Fruit fly (Drosophila melanogaster) whole organism, embryonic: Measurements from ENCODE around the gene Pp1alpha-96A.

ENCODE experiments used
- Atf6 ChIP-seq: fragments of 200-800 bp; sonication (Bioruptor generic); IDR thresholded peaks from 2 replicates; pipeline ENCODE4 v1.3.6; 2022; ENCODE audit warnings: missing biosample characterization, missing genetic modification characterization
- CG11560 ChIP-seq: fragments of 200-800 bp; sonication (Bioruptor generic); IDR thresholded peaks from 3 replicates; pipeline ENCODE4 v1.3.6; 2022; ENCODE audit warnings: missing biosample characterization, missing genetic modification characterization
- CG12071 ChIP-seq: fragments of 200-800 bp; sonication (Bioruptor generic); optimal IDR thresholded peaks from 3 replicates; lab custom pipeline; 2018; ENCODE audit warnings: missing biosample characterization, mild to moderate bottlenecking, missing genetic modification characterization
- CG1233 ChIP-seq: fragments of 200-800 bp; sonication (Bioruptor generic); optimal IDR thresholded peaks from 4 replicates; lab custom pipeline; 2018; ENCODE audit warnings: missing biosample characterization, mild to moderate bottlenecking, missing genetic modification characterization
- CG12769 ChIP-seq: fragments of 200-800 bp; sonication (Bioruptor generic); optimal IDR thresholded peaks from 2 replicates; lab custom pipeline; 2019; ENCODE audit warnings: missing biosample characterization, mild to moderate bottlenecking, missing genetic modification characterization, moderate library complexity
- CG13296 ChIP-seq: fragments of 200-800 bp; sonication (Bioruptor generic); optimal IDR thresholded peaks from 3 replicates; lab custom pipeline; 2018; ENCODE audit warnings: missing biosample characterization, mild to moderate bottlenecking, missing genetic modification characterization
- CG13894 ChIP-seq: fragments of 200-800 bp; sonication (Bioruptor generic); optimal IDR thresholded peaks from 3 replicates; lab custom pipeline; 2018; ENCODE audit warnings: missing biosample characterization, mild to moderate bottlenecking, missing genetic modification characterization, moderate library complexity
- CG14965 ChIP-seq: fragments of 200-800 bp; sonication (Bioruptor generic); optimal IDR thresholded peaks from 2 replicates; lab custom pipeline; 2016; ENCODE audit warnings: missing biosample characterization, missing genetic modification characterization, borderline replicate concordance
- CG15601 ChIP-seq: fragments of 200-800 bp; sonication (Bioruptor generic); optimal IDR thresholded peaks from 3 replicates; lab custom pipeline; 2019; ENCODE audit warnings: missing biosample characterization, mild to moderate bottlenecking, missing genetic modification characterization, moderate library complexity
- CG2199 ChIP-seq: fragments of 200-800 bp; sonication (Bioruptor generic); IDR thresholded peaks from 3 replicates; pipeline ENCODE4 v1.3.6; 2022; ENCODE audit warnings: missing biosample characterization, missing genetic modification characterization
- CG3281 ChIP-seq: fragments of 200-800 bp; sonication (Bioruptor generic); optimal IDR thresholded peaks from 3 replicates; lab custom pipeline; 2017; ENCODE audit warnings: missing biosample characterization, mild to moderate bottlenecking, missing genetic modification characterization
- CG34376 ChIP-seq: fragments of 200-800 bp; sonication (Bioruptor generic); optimal IDR thresholded peaks from 2 replicates; lab custom pipeline; 2018; ENCODE audit warnings: missing biosample characterization, mild to moderate bottlenecking, missing genetic modification characterization
- CG6813 ChIP-seq: fragments of 200-800 bp; sonication (Bioruptor generic); optimal IDR thresholded peaks from 2 replicates; lab custom pipeline; 2017; ENCODE audit warnings: missing biosample characterization, missing genetic modification characterization, mild to moderate bottlenecking, moderate library complexity, missing genetic modification reagents
- CG7357 ChIP-seq: fragments of 200-800 bp; sonication (Bioruptor generic); IDR thresholded peaks from 3 replicates; pipeline ENCODE4 v1.3.6; 2022; ENCODE audit warnings: missing biosample characterization, missing genetic modification characterization
- CG7786 ChIP-seq: fragments of 200-800 bp; sonication (Bioruptor generic); optimal IDR thresholded peaks from 2 replicates; lab custom pipeline; 2016; ENCODE audit warnings: missing biosample characterization, missing genetic modification characterization
- CG7987 ChIP-seq: fragments of 200-800 bp; sonication (Bioruptor generic); optimal IDR thresholded peaks from 2 replicates; lab custom pipeline; 2018; ENCODE audit warnings: missing biosample characterization, mild to moderate bottlenecking, missing genetic modification characterization, moderate library complexity
- CG8281 ChIP-seq: fragments of 200-800 bp; sonication (Bioruptor generic); optimal IDR thresholded peaks from 2 replicates; lab custom pipeline; 2018; ENCODE audit warnings: missing biosample characterization, mild to moderate bottlenecking, missing genetic modification characterization, moderate library complexity
- CG8290 ChIP-seq, 3 experiments: fragments of 200-800 bp; sonication (Bioruptor generic); optimal IDR thresholded peaks; 2 replicates each; lab custom pipeline; 2016 to 2019; ENCODE audit warnings: missing biosample characterization in 3 of 3, missing genetic modification characterization in 3 of 3, mild to moderate bottlenecking in 2 of 3, moderate library complexity in 1 of 3
- D19B ChIP-seq: fragments of 200-800 bp; sonication (Bioruptor generic); optimal IDR thresholded peaks from 2 replicates; lab custom pipeline; 2017; ENCODE audit warnings: missing biosample characterization, mild to moderate bottlenecking, missing genetic modification characterization
- Dbx ChIP-seq: fragments of 200-800 bp; sonication (Bioruptor generic); IDR thresholded peaks from 3 replicates; pipeline ENCODE4 v1.3.6; 2022; ENCODE audit warnings: missing biosample characterization, missing genetic modification characterization
- Dll ChIP-seq: fragments of 200-800 bp; sonication (Bioruptor generic); IDR thresholded peaks from 4 replicates; pipeline ENCODE4 v1.3.6; 2022; ENCODE audit warnings: missing biosample characterization, missing genetic modification characterization; ENCODE audit not compliant: partially characterized antibody
- Eip74EF ChIP-seq, 2 experiments: fragments of 200-800 bp in 1 of 2; fragments of >200 bp in 1 of 2; sonication (Bioruptor generic) in 1 of 2; optimal IDR thresholded peaks; 2 replicates each; lab custom pipeline; 2017 to 2019; ENCODE audit warnings: missing biosample characterization in 2 of 2, missing genetic modification characterization in 2 of 2, mild to moderate bottlenecking in 1 of 2, moderate library complexity in 1 of 2
- Fer2 ChIP-seq: fragments of 200-800 bp; sonication (Bioruptor generic); optimal IDR thresholded peaks from 2 replicates; lab custom pipeline; 2018; ENCODE audit warnings: missing biosample characterization, mild to moderate bottlenecking, missing genetic modification characterization, moderate library complexity
- GATAe ChIP-seq: fragments of 200-800 bp; sonication (Bioruptor generic); conservative IDR thresholded peaks from 2 replicates; pipeline ENCODE4 v1.3.6; 2022; ENCODE audit warnings: missing biosample characterization, missing genetic modification characterization
- Hr39 ChIP-seq: fragments of >200 bp; optimal IDR thresholded peaks from 2 replicates; lab custom pipeline; 2017
- Med ChIP-seq: fragments of 200-800 bp; sonication (Bioruptor generic); peaks from one replicate; lab custom pipeline; 2016; ENCODE audit warnings: missing biosample characterization, missing genetic modification characterization, mild to moderate bottlenecking, inconsistent platforms, moderate library complexity
- Pdp1 ChIP-seq, 2 experiments: fragments of 200-800 bp; sonication (Bioruptor generic); optimal IDR thresholded peaks; 3 replicates each; lab custom pipeline; 2016; ENCODE audit warnings: missing biosample characterization in 2 of 2, missing genetic modification characterization in 2 of 2, mild to moderate bottlenecking in 1 of 2, moderate library complexity in 1 of 2
- Rfx ChIP-seq: fragments of 200-800 bp; sonication (Bioruptor generic); IDR thresholded peaks from 2 replicates; pipeline ENCODE4 v1.3.6; 2022; ENCODE audit warnings: missing biosample characterization, missing genetic modification characterization
- Stat92E ChIP-seq, 3 experiments: fragments of >200 bp in 2 of 3; fragments of 200-800 bp in 1 of 3; sonication (Bioruptor generic) in 1 of 3; optimal IDR thresholded peaks; 2 replicates each; lab custom pipeline; 2017 to 2019; ENCODE audit warnings: missing biosample characterization in 3 of 3, missing genetic modification characterization in 3 of 3, mild to moderate bottlenecking in 1 of 3, moderate library complexity in 1 of 3
- chinmo ChIP-seq: fragments of 200-800 bp; sonication (Bioruptor generic); IDR thresholded peaks from 4 replicates; pipeline ENCODE4 v1.3.6; 2022; ENCODE audit warnings: missing biosample characterization, missing genetic modification characterization; ENCODE audit not compliant: partially characterized antibody
- cwo ChIP-seq: fragments of 200-800 bp; sonication (Bioruptor generic); optimal IDR thresholded peaks from 3 replicates; lab custom pipeline; 2017; ENCODE audit warnings: missing biosample characterization, missing genetic modification characterization, mild to moderate bottlenecking, moderate library complexity, missing genetic modification reagents
- disco-r ChIP-seq: fragments of 200-800 bp; sonication (Bioruptor generic); optimal IDR thresholded peaks from 2 replicates; lab custom pipeline; 2016; ENCODE audit warnings: missing biosample characterization, missing genetic modification characterization
- dpn ChIP-seq, 2 experiments: fragments of 200-800 bp; sonication (Bioruptor generic); optimal IDR thresholded peaks; 3 replicates each; lab custom pipeline; 2016; ENCODE audit warnings: missing biosample characterization in 2 of 2, missing genetic modification characterization in 2 of 2
- ftz-f1 ChIP-seq: fragments of 200-800 bp; sonication (Bioruptor generic); optimal IDR thresholded peaks from 2 replicates; lab custom pipeline; 2016; ENCODE audit warnings: missing biosample characterization, missing genetic modification characterization
- grn ChIP-seq: fragments of 200-800 bp; sonication (Bioruptor generic); optimal IDR thresholded peaks from 3 replicates; lab custom pipeline; 2017; ENCODE audit warnings: missing biosample characterization, missing genetic modification characterization
- gro ChIP-seq: fragments of 200-800 bp; sonication (Bioruptor generic); optimal IDR thresholded peaks from 2 replicates; lab custom pipeline; 2016; ENCODE audit warnings: missing biosample characterization, missing genetic modification characterization
- gsb ChIP-seq: fragments of 200-800 bp; sonication (Bioruptor generic); IDR thresholded peaks from 2 replicates; pipeline ENCODE4 v1.3.6; 2022; ENCODE audit warnings: missing biosample characterization, missing genetic modification characterization
- knrl ChIP-seq: fragments of 200-800 bp; sonication (Bioruptor generic); IDR thresholded peaks from 3 replicates; pipeline ENCODE4 v1.3.6; 2022; ENCODE audit warnings: missing biosample characterization, missing genetic modification characterization; ENCODE audit not compliant: partially characterized antibody
- lab ChIP-seq: fragments of 200-800 bp; sonication (Bioruptor generic); optimal IDR thresholded peaks from 3 replicates; lab custom pipeline; 2017; ENCODE audit warnings: missing biosample characterization, missing genetic modification characterization, mild to moderate bottlenecking, moderate library complexity, missing genetic modification reagents
- mirr ChIP-seq: fragments of 200-800 bp; sonication (Bioruptor generic); optimal IDR thresholded peaks from 3 replicates; lab custom pipeline; 2018; ENCODE audit warnings: missing biosample characterization, mild to moderate bottlenecking, missing genetic modification characterization
- rib ChIP-seq: fragments of 200-800 bp; sonication (Bioruptor generic); IDR thresholded peaks from 2 replicates; pipeline ENCODE4 v1.3.6; 2022; ENCODE audit warnings: missing biosample characterization, missing genetic modification characterization
- sd ChIP-seq: fragments of 200-800 bp; sonication (Bioruptor generic); optimal IDR thresholded peaks from 3 replicates; lab custom pipeline; 2018; ENCODE audit warnings: missing biosample characterization, mild to moderate bottlenecking, missing genetic modification characterization, moderate library complexity
- stc ChIP-seq: fragments of 200-800 bp; sonication (Bioruptor generic); IDR thresholded peaks from 2 replicates; pipeline ENCODE4 v1.3.6; 2022; ENCODE audit warnings: missing biosample characterization, missing genetic modification characterization
- sug ChIP-seq: fragments of 200-800 bp; optimal IDR thresholded peaks from 2 replicates; lab custom pipeline; 2019; ENCODE audit warnings: missing biosample characterization, mild to moderate bottlenecking, missing genetic modification characterization, moderate library complexity
- tap ChIP-seq: fragments of 200-800 bp; optimal IDR thresholded peaks from 3 replicates; lab custom pipeline; 2019; ENCODE audit warnings: missing biosample characterization, mild to moderate bottlenecking, missing genetic modification characterization, moderate library complexity
- trh ChIP-seq: fragments of 200-800 bp; sonication (Bioruptor generic); optimal IDR thresholded peaks from 2 replicates; lab custom pipeline; 2016; ENCODE audit warnings: missing biosample characterization, missing genetic modification characterization
- ttk ChIP-seq: fragments of 200-800 bp; sonication (Bioruptor generic); IDR thresholded peaks from 2 replicates; pipeline ENCODE4 v2.1.2; 2022; ENCODE audit warnings: missing biosample characterization, missing genetic modification characterization
- wor ChIP-seq: fragments of 200-800 bp; sonication (Bioruptor generic); IDR thresholded peaks from 2 replicates; pipeline ENCODE4 v1.3.6; 2022; ENCODE audit warnings: missing biosample characterization, missing genetic modification characterization

The Pp1alpha-96A gene

dm6 chr3R:24564191-24564798 is 46.2 kb downstream of the Pp1alpha-96A start:
- TF ChIP-seq cwo (GFP tag; lab: Kevin White, UChicago) (peak; percentile 17), stc (GFP tag; lab: Robert Waterston, UW) (no peak), CG7786 (GFP tag; lab: Kevin White, UChicago) (no peak), CG15601 (tag; lab: Kevin White, UChicago) (no peak), Stat92E (GFP tag; optimal IDR thresholded peaks at IDR 0.05; lab: Kevin White, UChicago) (no peak), CG3281 (GFP tag; lab: Kevin White, UChicago) (peak; percentile 28), wor (no peak), mirr (GFP tag; lab: Kevin White, UChicago) (peak; percentile 92), Pdp1 (GFP tag; optimal IDR thresholded peaks at IDR 0.05; lab: Kevin White, UChicago) (peak in 1 of 2 experiments; percentile 77), CG2199 (no peak), Atf6 (GFP tag; lab: Robert Waterston, UW) (no peak), disco-r (GFP tag; lab: Kevin White, UChicago) (no peak), Hr39 (no peak), CG7357 (GFP tag; lab: Robert Waterston, UW) (no peak), dpn (GFP tag; optimal IDR thresholded peaks at IDR 0.05; lab: Kevin White, UChicago) (no peak), chinmo (GFP tag; lab: Robert Waterston, UW) (peak; percentile 68; the same call in 2 of the 4 replicates), Fer2 (no peak), D19B (peak; percentile 3), trh (no peak), CG12769 (tag; lab: Kevin White, UChicago) (peak; percentile 77), CG8281 (tag; lab: Kevin White, UChicago) (no peak), CG14965 (GFP tag; lab: Kevin White, UChicago) (no peak), Dll (GFP tag; lab: Robert Waterston, UW) (no peak), CG34376 (GFP tag; lab: Kevin White, UChicago) (peak; percentile 73), CG1233 (GFP tag; lab: Kevin White, UChicago) (peak; percentile 2), gro (GFP tag; lab: Kevin White, UChicago) (peak; percentile 7), Eip74EF (GFP tag; optimal IDR thresholded peaks at IDR 0.05; lab: Kevin White, UChicago) (peak in 1 of 2 experiments; percentile 48), sd (tag; lab: Kevin White, UChicago) (peak; percentile 93), rib (peak; percentile 27; the same call in 1 of the 2 replicates), sug (tag; lab: Kevin White, UChicago) (peak; percentile 83), CG11560 (tag; lab: Robert Waterston, UW) (no peak), Rfx (GFP tag; lab: Robert Waterston, UW) (0 out of 2 replicates have a peak, but pooled peaks have one; percentile 13), CG13894 (tag; lab: Kevin White, UChicago) (peak; percentile 42), CG8290 (GFP tag; optimal IDR thresholded peaks at IDR 0.05; lab: Kevin White, UChicago) (no peak), CG8290 (tag; optimal IDR thresholded peaks at IDR 0.05; lab: Kevin White, UChicago) (peak in 1 of 2 experiments; percentile 37), CG13296 (GFP tag; lab: Kevin White, UChicago) (peak; percentile 16), tap (tag; lab: Kevin White, UChicago) (no peak), lab (GFP tag; lab: Kevin White, UChicago) (peak; percentile 28), Med (GFP tag; lab: Kevin White, UChicago) (peak; percentile 76), knrl (GFP tag; lab: Robert Waterston, UW) (no peak), gsb (GFP tag; lab: Robert Waterston, UW) (peak; percentile 10; the same call in 1 of the 2 replicates), CG7987 (GFP tag; lab: Kevin White, UChicago) (peak; percentile 70), grn (GFP tag; lab: Kevin White, UChicago) (peak; percentile 95), ftz-f1 (GFP tag; lab: Kevin White, UChicago) (peak; percentile 82), Dbx (GFP tag; lab: Robert Waterston, UW) (peak; percentile 27; the same call in 1 of the 3 replicates), CG6813 (peak; percentile 8), ttk (GFP tag; lab: Robert Waterston, UW) (no peak), CG12071 (peak; percentile 1), GATAe (GFP tag; lab: Robert Waterston, UW) (0 out of 2 replicates have a peak, but pooled peaks have one; percentile 38)
